Fruit fly (Drosophila melanogaster) whole organism, embryonic: ENCODE data around the gene PolD2.

Experiments used
- Adf1 ChIP-seq: fragments of 200-800 bp; sonication (Bioruptor generic); IDR thresholded peaks from 2 replicates; pipeline ENCODE4 v1.3.6; 2022; ENCODE audit warnings: missing biosample characterization, missing genetic modification characterization
- BtbVII ChIP-seq: fragments of 200-800 bp; sonication (Bioruptor generic); optimal IDR thresholded peaks from 3 replicates; lab custom pipeline; 2017; ENCODE audit warnings: missing biosample characterization, mild to moderate bottlenecking, missing genetic modification characterization
- CG11085 ChIP-seq: fragments of 200-800 bp; sonication (Bioruptor generic); IDR thresholded peaks from 2 replicates; pipeline ENCODE4 v1.3.6; 2022; ENCODE audit warnings: missing biosample characterization, missing genetic modification characterization
- CG11504 ChIP-seq: fragments of 200-800 bp; sonication (Bioruptor generic); optimal IDR thresholded peaks from 3 replicates; lab custom pipeline; 2019; ENCODE audit warnings: missing biosample characterization, mild to moderate bottlenecking, missing genetic modification characterization, moderate library complexity
- CG12659 ChIP-seq: fragments of 200-800 bp; sonication (Bioruptor generic); optimal IDR thresholded peaks from 3 replicates; lab custom pipeline; 2017; ENCODE audit warnings: mild to moderate bottlenecking, missing biosample characterization, missing genetic modification reagents, missing genetic modification characterization
- CG13296 ChIP-seq: fragments of 200-800 bp; sonication (Bioruptor generic); optimal IDR thresholded peaks from 3 replicates; lab custom pipeline; 2018; ENCODE audit warnings: missing biosample characterization, mild to moderate bottlenecking, missing genetic modification characterization
- CG14667 ChIP-seq: fragments of 200-800 bp; sonication (Bioruptor generic); IDR thresholded peaks from 2 replicates; pipeline ENCODE4 v1.3.6; 2022; ENCODE audit warnings: missing biosample characterization, missing genetic modification characterization
- CG15073 ChIP-seq: fragments of 200-800 bp; sonication (Bioruptor generic); optimal IDR thresholded peaks from 2 replicates; lab custom pipeline; 2016; ENCODE audit warnings: missing biosample characterization, missing genetic modification characterization
- CG16779 ChIP-seq: fragments of 200-800 bp; sonication (Bioruptor generic); IDR thresholded peaks from 2 replicates; pipeline ENCODE4 v1.3.6; 2022; ENCODE audit warnings: missing biosample characterization, missing genetic modification characterization
- CG18619 ChIP-seq: fragments of 200-800 bp; sonication (Bioruptor generic); optimal IDR thresholded peaks from 3 replicates; lab custom pipeline; 2017; ENCODE audit warnings: missing biosample characterization, mild to moderate bottlenecking, missing genetic modification characterization
- CG2875 ChIP-seq: fragments of 200-800 bp; sonication (Bioruptor generic); optimal IDR thresholded peaks from 2 replicates; lab custom pipeline; 2017; ENCODE audit warnings: missing biosample characterization, mild to moderate bottlenecking, missing genetic modification characterization, missing genetic modification reagents
- CG3065 ChIP-seq: fragments of 200-800 bp; sonication (Bioruptor generic); optimal IDR thresholded peaks from 2 replicates; lab custom pipeline; 2016; ENCODE audit warnings: missing biosample characterization, missing genetic modification characterization
- CG32532 ChIP-seq: fragments of 200-800 bp; sonication (Bioruptor generic); IDR thresholded peaks from 2 replicates; pipeline ENCODE4 v1.3.6; 2022; ENCODE audit warnings: missing biosample characterization, missing genetic modification characterization
- CG34376 ChIP-seq: fragments of 200-800 bp; sonication (Bioruptor generic); optimal IDR thresholded peaks from 2 replicates; lab custom pipeline; 2018; ENCODE audit warnings: missing biosample characterization, mild to moderate bottlenecking, missing genetic modification characterization
- CG34422 ChIP-seq: fragments of 200-800 bp; sonication (Bioruptor generic); IDR thresholded peaks from 3 replicates; pipeline ENCODE4 v1.3.6; 2022; ENCODE audit warnings: missing biosample characterization, missing genetic modification characterization
- CG4730 ChIP-seq: fragments of 200-800 bp; sonication (Bioruptor generic); IDR thresholded peaks from 2 replicates; pipeline ENCODE4 v1.3.6; 2022; ENCODE audit warnings: missing biosample characterization, missing genetic modification characterization
- CG5180 ChIP-seq: fragments of 200-800 bp; sonication (Bioruptor generic); optimal IDR thresholded peaks from 3 replicates; lab custom pipeline; 2017; ENCODE audit warnings: missing biosample characterization, missing genetic modification characterization, mild to moderate bottlenecking, moderate library complexity, missing genetic modification reagents
- CG6791 ChIP-seq: fragments of 200-800 bp; sonication (Bioruptor generic); IDR thresholded peaks from 3 replicates; pipeline ENCODE4 v1.3.6; 2022; ENCODE audit warnings: missing biosample characterization, missing genetic modification characterization; ENCODE audit not compliant: partially characterized antibody
- CG7928 ChIP-seq: fragments of 200-800 bp; sonication (Bioruptor generic); optimal IDR thresholded peaks from 2 replicates; lab custom pipeline; 2017; ENCODE audit warnings: missing biosample characterization, mild to moderate bottlenecking, missing genetic modification characterization
- CG7963 ChIP-seq: fragments of 200-800 bp; sonication (Bioruptor generic); IDR thresholded peaks from 3 replicates; pipeline ENCODE4 v1.3.6; 2022; ENCODE audit warnings: missing biosample characterization, missing genetic modification characterization; ENCODE audit not compliant: partially characterized antibody
- CG8359 ChIP-seq: fragments of 200-800 bp; sonication (Bioruptor generic); optimal IDR thresholded peaks from 2 replicates; lab custom pipeline; 2017; ENCODE audit warnings: missing biosample characterization, mild to moderate bottlenecking, missing genetic modification characterization, borderline replicate concordance
- HLHmδ ChIP-seq: fragments of 200-800 bp; sonication (Bioruptor generic); optimal IDR thresholded peaks from 2 replicates; lab custom pipeline; 2018; ENCODE audit warnings: missing biosample characterization, mild to moderate bottlenecking, missing genetic modification characterization, moderate library complexity
- Med ChIP-seq: fragments of 200-800 bp; sonication (Bioruptor generic); peaks from one replicate; lab custom pipeline; 2016; ENCODE audit warnings: missing biosample characterization, missing genetic modification characterization, mild to moderate bottlenecking, inconsistent platforms, moderate library complexity
- Neu2 ChIP-seq: fragments of 200-800 bp; sonication (Bioruptor generic); optimal IDR thresholded peaks from 3 replicates; lab custom pipeline; 2016; ENCODE audit warnings: missing biosample characterization, missing genetic modification characterization, borderline replicate concordance
- Scr ChIP-seq: fragments of 200-800 bp; sonication (Bioruptor generic); IDR thresholded peaks from 2 replicates; pipeline ENCODE4 v1.3.6; 2022; ENCODE audit warnings: missing biosample characterization, missing genetic modification characterization; ENCODE audit not compliant: partially characterized antibody
- Six4 ChIP-seq: fragments of 200-800 bp; sonication (Bioruptor generic); optimal IDR thresholded peaks from 2 replicates; lab custom pipeline; 2016; ENCODE audit warnings: missing biosample characterization, missing genetic modification characterization
- Taf1 ChIP-seq: fragments of 200-800 bp; sonication (Bioruptor generic); IDR thresholded peaks from 2 replicates; pipeline ENCODE4 v1.3.6; 2022; ENCODE audit warnings: missing biosample characterization, missing genetic modification characterization
- YL-1 ChIP-seq: fragments of 200-800 bp; sonication (Bioruptor generic); optimal IDR thresholded peaks from 3 replicates; lab custom pipeline; 2017; ENCODE audit warnings: missing biosample characterization, mild to moderate bottlenecking, missing genetic modification characterization
- ato ChIP-seq: fragments of 200-800 bp; sonication (Bioruptor generic); IDR thresholded peaks from 2 replicates; pipeline ENCODE4 v1.3.6; 2022; ENCODE audit warnings: missing biosample characterization, missing genetic modification characterization; ENCODE audit not compliant: partially characterized antibody
- bcd ChIP-seq: fragments of 200-800 bp; sonication (Bioruptor generic); optimal IDR thresholded peaks from 2 replicates; lab custom pipeline; 2017; ENCODE audit warnings: missing biosample characterization, mild to moderate bottlenecking, missing genetic modification characterization
- chif ChIP-seq, 2 experiments: fragments of 200-800 bp; sonication (Bioruptor generic); optimal IDR thresholded peaks; 3 replicates each; lab custom pipeline; 2016; ENCODE audit warnings: missing biosample characterization in 2 of 2, missing genetic modification characterization in 2 of 2
- chn ChIP-seq: fragments of 200-800 bp; sonication (Bioruptor generic); optimal IDR thresholded peaks from 2 replicates; lab custom pipeline; 2016; ENCODE audit warnings: missing biosample characterization, missing genetic modification characterization
- ftz-f1 ChIP-seq: fragments of 200-800 bp; sonication (Bioruptor generic); optimal IDR thresholded peaks from 2 replicates; lab custom pipeline; 2016; ENCODE audit warnings: missing biosample characterization, missing genetic modification characterization
- gcm2 ChIP-seq: fragments of 200-800 bp; sonication (Bioruptor generic); optimal IDR thresholded peaks from 2 replicates; lab custom pipeline; 2016; ENCODE audit warnings: missing biosample characterization, missing genetic modification characterization
- gem ChIP-seq: fragments of 200-800 bp; sonication (Bioruptor generic); optimal IDR thresholded peaks from 2 replicates; lab custom pipeline; 2019; ENCODE audit warnings: missing biosample characterization, mild to moderate bottlenecking, missing genetic modification characterization, moderate library complexity
- gsb-n ChIP-seq: fragments of 200-800 bp; sonication (Bioruptor generic); optimal IDR thresholded peaks from 3 replicates; lab custom pipeline; 2018; ENCODE audit warnings: missing biosample characterization, mild to moderate bottlenecking, missing genetic modification characterization
- knrl ChIP-seq: fragments of 200-800 bp; sonication (Bioruptor generic); IDR thresholded peaks from 3 replicates; pipeline ENCODE4 v1.3.6; 2022; ENCODE audit warnings: missing biosample characterization, missing genetic modification characterization; ENCODE audit not compliant: partially characterized antibody
- nerfin-1 ChIP-seq: fragments of 200-800 bp; sonication (Bioruptor generic); optimal IDR thresholded peaks from 3 replicates; lab custom pipeline; 2019; ENCODE audit warnings: missing biosample characterization, mild to moderate bottlenecking, missing genetic modification characterization, moderate library complexity
- otp ChIP-seq: fragments of 200-800 bp; sonication (Bioruptor generic); IDR thresholded peaks from 3 replicates; pipeline ENCODE4, ENCODE4 v1.3.6; 2022; ENCODE audit warnings: missing biosample characterization, missing genetic modification characterization
- pfk ChIP-seq: fragments of 200-800 bp; sonication (Bioruptor generic); optimal IDR thresholded peaks from 2 replicates; lab custom pipeline; 2018; ENCODE audit warnings: missing biosample characterization, mild to moderate bottlenecking, missing genetic modification characterization, moderate library complexity
- shn ChIP-seq: fragments of 200-800 bp; sonication (Bioruptor generic); optimal IDR thresholded peaks from 3 replicates; lab custom pipeline; 2016; ENCODE audit warnings: missing biosample characterization, missing genetic modification characterization
- sim ChIP-seq: fragments of 200-800 bp; sonication (Bioruptor generic); IDR thresholded peaks from 2 replicates; pipeline ENCODE4 v1.3.6; 2022; ENCODE audit warnings: missing biosample characterization, missing genetic modification characterization
- sna ChIP-seq: fragments of 200-800 bp; sonication (Bioruptor generic); IDR thresholded peaks from 2 replicates; pipeline ENCODE4 v1.3.6; 2022; ENCODE audit warnings: missing biosample characterization, missing genetic modification characterization; ENCODE audit not compliant: partially characterized antibody
- tna ChIP-seq: fragments of 200-800 bp; sonication (Bioruptor generic); IDR thresholded peaks from 2 replicates; pipeline ENCODE4 v1.3.6; 2022; ENCODE audit warnings: missing biosample characterization, missing genetic modification characterization; ENCODE audit not compliant: partially characterized antibody
- unpg ChIP-seq: fragments of 200-800 bp; sonication (Bioruptor generic); optimal IDR thresholded peaks from 3 replicates; lab custom pipeline; 2018; ENCODE audit warnings: missing biosample characterization, mild to moderate bottlenecking, missing genetic modification characterization, moderate library complexity
- vvl ChIP-seq: fragments of 200-800 bp; sonication (Bioruptor generic); IDR thresholded peaks from 2 replicates; pipeline ENCODE4 v1.3.6; 2022; ENCODE audit warnings: missing biosample characterization, missing genetic modification characterization
- wor ChIP-seq: fragments of 200-800 bp; sonication (Bioruptor generic); IDR thresholded peaks from 2 replicates; pipeline ENCODE4 v1.3.6; 2022; ENCODE audit warnings: missing biosample characterization, missing genetic modification characterization

The PolD2 gene

DNA sequence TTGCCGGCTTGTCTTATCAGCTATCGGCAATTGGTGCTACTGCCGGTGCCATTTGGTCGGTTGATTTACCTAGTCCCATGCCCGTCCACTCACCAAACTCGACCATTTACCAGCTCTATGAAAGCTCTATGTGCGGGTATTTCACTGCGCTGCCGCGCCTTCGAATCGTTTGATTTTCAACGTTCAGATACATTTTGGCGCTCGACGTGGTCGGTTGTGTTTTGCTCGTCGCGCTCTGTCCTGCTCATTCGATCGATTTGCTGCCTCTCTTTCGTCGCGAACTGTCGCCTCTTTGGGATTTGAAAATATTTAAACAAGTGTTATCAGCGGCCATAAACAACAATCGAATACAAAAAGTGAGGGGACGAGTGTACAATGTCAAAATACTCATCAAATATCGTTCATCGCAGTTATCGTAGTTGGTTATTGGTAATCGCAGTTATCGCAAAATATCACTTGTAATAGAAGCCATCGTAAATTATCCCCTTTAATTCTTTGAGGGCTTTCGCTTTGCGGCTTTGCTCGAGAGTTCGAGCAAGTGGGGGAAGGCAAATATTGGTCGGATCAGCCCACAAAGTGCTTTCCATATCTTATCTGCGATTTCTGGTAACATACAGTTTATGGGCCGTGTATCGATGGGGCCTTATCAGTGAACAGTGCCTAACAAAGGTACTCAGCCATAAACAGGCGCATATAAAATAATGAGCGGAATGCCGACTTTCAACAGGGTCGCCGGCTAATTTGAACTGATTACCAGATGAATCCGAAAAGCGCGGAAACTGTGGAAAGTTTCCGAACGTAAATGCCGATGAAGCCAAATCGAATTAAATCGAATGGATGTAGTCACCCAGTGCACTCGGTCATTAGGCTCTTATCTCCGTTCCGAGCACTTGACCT, 33.5 kb upstream of the PolD2 start (continued):
- peak; percentile 85 for TF ChIP-seq Med (GFP tag; lab: Kevin White, UChicago)
- no peak for TF ChIP-seq YL-1
- TF ChIP-seq CG7963: no peak
- no peak for TF ChIP-seq CG18619 (GFP tag; lab: Kevin White, UChicago)
- peak; percentile 43; the same call in 1 of the 2 replicates for TF ChIP-seq Adf1 (GFP tag; lab: Robert Waterston, UW)
- TF ChIP-seq chn (GFP tag; lab: Kevin White, UChicago): no peak
- no peak for TF ChIP-seq ato (GFP tag; lab: Robert Waterston, UW)
- TF ChIP-seq CG34376 (GFP tag; lab: Kevin White, UChicago): peak; percentile 92
- TF ChIP-seq CG5180 (GFP tag; lab: Kevin White, UChicago): peak; percentile 63
- no peak for TF ChIP-seq Six4 (GFP tag; lab: Kevin White, UChicago)
- TF ChIP-seq vvl: no peak
- TF ChIP-seq CG3065: no peak
- no peak for TF ChIP-seq unpg
- TF ChIP-seq CG13296 (GFP tag; lab: Kevin White, UChicago): peak; percentile 60
- no peak for TF ChIP-seq CG15073
- TF ChIP-seq CG16779 (GFP tag; lab: Robert Waterston, UW): 0 out of 2 replicates have a peak, but pooled peaks have one; percentile 53
- no peak for TF ChIP-seq gsb-n (tag; lab: Kevin White, UChicago)
- peak; percentile 25 for TF ChIP-seq pfk (GFP tag; lab: Kevin White, UChicago)
- TF ChIP-seq chif (GFP tag; optimal IDR thresholded peaks at IDR 0.05; lab: Kevin White, UChicago): no peak
- TF ChIP-seq otp (GFP tag; lab: Robert Waterston, UW): peak; percentile 20; the same call in 1 of the 3 replicates
- no peak; the same call in 2 of the 3 replicates for TF ChIP-seq CG6791 (GFP tag; lab: Robert Waterston, UW)
- peak; percentile 20; the same call in 1 of the 2 replicates for TF ChIP-seq Scr (GFP tag; lab: Robert Waterston, UW)
- TF ChIP-seq CG8359 (GFP tag; lab: Kevin White, UChicago): no peak
- no peak for TF ChIP-seq HLHmδ
- no peak for TF ChIP-seq CG32532
- peak; percentile 5 for TF ChIP-seq ftz-f1
- TF ChIP-seq sna (GFP tag; lab: Robert Waterston, UW): 0 out of 2 replicates have a peak, but pooled peaks have one; percentile 22
- no peak for TF ChIP-seq bcd (GFP tag; lab: Kevin White, UChicago)
- TF ChIP-seq nerfin-1 (tag; lab: Kevin White, UChicago): peak; percentile 1
- no peak for TF ChIP-seq gcm2
- TF ChIP-seq CG14667 (GFP tag; lab: Robert Waterston, UW): no peak
- no peak for TF ChIP-seq wor (GFP tag; lab: Robert Waterston, UW)
- peak; percentile 84 for TF ChIP-seq Neu2 (GFP tag; lab: Kevin White, UChicago)
- no peak for TF ChIP-seq CG2875 (GFP tag; lab: Kevin White, UChicago)
- no peak for TF ChIP-seq CG11085 (GFP tag; lab: Robert Waterston, UW)
- TF ChIP-seq Taf1: no peak
- no peak for TF ChIP-seq sim (GFP tag; lab: Robert Waterston, UW)
- TF ChIP-seq CG7928: no peak
- TF ChIP-seq BtbVII (GFP tag; lab: Kevin White, UChicago): peak; percentile 9
- TF ChIP-seq tna (GFP tag; lab: Robert Waterston, UW): peak; percentile 41; the same call in 1 of the 2 replicates
- TF ChIP-seq CG4730 (GFP tag; lab: Robert Waterston, UW): no peak
- TF ChIP-seq CG11504 (tag; lab: Kevin White, UChicago): no peak
- TF ChIP-seq shn (GFP tag; lab: Kevin White, UChicago): no peak
- TF ChIP-seq knrl (GFP tag; lab: Robert Waterston, UW): no peak
- peak; percentile 8 for TF ChIP-seq gem (tag; lab: Kevin White, UChicago)
- TF ChIP-seq CG12659 (GFP tag; lab: Kevin White, UChicago): no peak
- TF ChIP-seq CG34422: no peak
